Fruit fly (Drosophila melanogaster) whole organism, adult: ENCODE measurements around the gene CG7824.

Experiments used
- CG11617 ChIP-seq: fragments of 200-800 bp; sonication (Bioruptor generic); optimal IDR thresholded peaks from 2 replicates; lab custom pipeline; 2017; ENCODE audit warnings: mild to moderate bottlenecking, missing biosample characterization, missing genetic modification reagents, missing genetic modification characterization
- CG12768 ChIP-seq: fragments of 200-800 bp; sonication (Bioruptor generic); optimal IDR thresholded peaks from 2 replicates; lab custom pipeline; 2017; ENCODE audit warnings: missing biosample characterization, missing genetic modification characterization, mild to moderate bottlenecking, moderate library complexity, missing genetic modification reagents
- CG14711 ChIP-seq: fragments of 200-800 bp; sonication (Bioruptor generic); optimal IDR thresholded peaks from 2 replicates; lab custom pipeline; 2018; ENCODE audit warnings: missing biosample characterization, mild to moderate bottlenecking, missing genetic modification characterization, moderate library complexity
- CG1620 ChIP-seq: fragments of 200-800 bp; sonication (Bioruptor generic); optimal IDR thresholded peaks from 2 replicates; lab custom pipeline; 2016; ENCODE audit warnings: missing biosample characterization, missing genetic modification characterization
- CG33017 ChIP-seq: fragments of 200-800 bp; sonication (Bioruptor generic); optimal IDR thresholded peaks from 2 replicates; lab custom pipeline; 2018; ENCODE audit warnings: missing biosample characterization, mild to moderate bottlenecking, missing genetic modification characterization, moderate library complexity
- CG5204 ChIP-seq: fragments of 200-800 bp; sonication (Bioruptor generic); optimal IDR thresholded peaks from 2 replicates; lab custom pipeline; 2016; ENCODE audit warnings: missing biosample characterization, missing genetic modification characterization
- CG7045 ChIP-seq: fragments of 200-800 bp; sonication (Bioruptor generic); optimal IDR thresholded peaks from 2 replicates; lab custom pipeline; 2017; ENCODE audit warnings: missing biosample characterization, mild to moderate bottlenecking, missing genetic modification characterization
- CG7101 ChIP-seq: fragments of 200-800 bp; sonication (Bioruptor generic); optimal IDR thresholded peaks from 2 replicates; lab custom pipeline; 2018; ENCODE audit warnings: missing biosample characterization, mild to moderate bottlenecking, missing genetic modification characterization, moderate library complexity
- Clk ChIP-seq: fragments of 200-800 bp; sonication (Bioruptor generic); optimal IDR thresholded peaks from 2 replicates; lab custom pipeline; 2017; ENCODE audit warnings: missing biosample characterization, missing genetic modification characterization
- Hr96 ChIP-seq: fragments of 200-800 bp; sonication (Bioruptor generic); optimal IDR thresholded peaks from 2 replicates; lab custom pipeline; 2016; ENCODE audit warnings: missing biosample characterization, missing genetic modification characterization
- Mnt ChIP-seq: fragments of 200-800 bp; sonication (Bioruptor generic); optimal IDR thresholded peaks from 2 replicates; lab custom pipeline; 2016; ENCODE audit warnings: missing biosample characterization, mild to moderate bottlenecking, missing genetic modification characterization
- bab1 ChIP-seq: fragments of 200-800 bp; sonication (Bioruptor generic); optimal IDR thresholded peaks from 3 replicates; lab custom pipeline; 2019; ENCODE audit warnings: missing biosample characterization, mild to moderate bottlenecking, missing genetic modification characterization, moderate library complexity
- cnc ChIP-seq, 2 experiments: fragments of >200 bp; optimal IDR thresholded peaks; 2 replicates each; lab custom pipeline; 2017
- ovo ChIP-seq: fragments of 200-800 bp; sonication (Bioruptor generic); optimal IDR thresholded peaks from 2 replicates; lab custom pipeline; 2016; ENCODE audit warnings: missing biosample characterization, missing genetic modification characterization

- TF ChIP-seq Clk (GFP tag; lab: Kevin White, UChicago) = no peak
- no peak for TF ChIP-seq Hr96
- no peak for TF ChIP-seq CG1620 (GFP tag; lab: Kevin White, UChicago)
- TF ChIP-seq bab1 = no peak
- no peak for TF ChIP-seq Mnt
- TF ChIP-seq CG7045 (GFP tag; lab: Kevin White, UChicago) = no peak
- no peak for TF ChIP-seq CG7101 (tag; lab: Kevin White, UChicago)
- no peak for TF ChIP-seq CG33017 (tag; lab: Kevin White, UChicago)
- no peak for TF ChIP-seq CG11617 (GFP tag; lab: Kevin White, UChicago)
- no peak for TF ChIP-seq CG14711 (tag; lab: Kevin White, UChicago)
- no peak for TF ChIP-seq ovo (GFP tag; lab: Kevin White, UChicago)
- TF ChIP-seq CG5204 (GFP tag; lab: Kevin White, UChicago) = no peak
- TF ChIP-seq CG12768 (GFP tag; lab: Kevin White, UChicago) = no peak
- TF ChIP-seq cnc (optimal IDR thresholded peaks at IDR 0.05; lab: Kevin White, UChicago) = no peak
Observed at dm6 chr3R:29869350-29869688, 10.6 kb upstream of the CG7824 start, which contains the start of gene CG34133.
